Fruit fly (Drosophila melanogaster) whole organism, prepupa: ENCODE data around the gene CG12617.

Experiments
- Blimp-1 ChIP-seq: fragments of 200-800 bp; sonication (Bioruptor generic); optimal IDR thresholded peaks from 3 replicates; lab custom pipeline; 2017; ENCODE audit warnings: missing biosample characterization, missing genetic modification characterization, mild to moderate bottlenecking, moderate library complexity, missing genetic modification reagents
- CG10631 ChIP-seq: fragments of 200-800 bp; sonication (Bioruptor generic); optimal IDR thresholded peaks from 2 replicates; lab custom pipeline; 2016; ENCODE audit warnings: missing biosample characterization, missing genetic modification characterization
- CG10669 ChIP-seq: fragments of 200-800 bp; sonication (Bioruptor generic); optimal IDR thresholded peaks from 3 replicates; lab custom pipeline; 2018; ENCODE audit warnings: missing biosample characterization, mild to moderate bottlenecking, missing genetic modification characterization, moderate library complexity
- CG11762 ChIP-seq: fragments of 200-800 bp; sonication (Bioruptor generic); optimal IDR thresholded peaks from 3 replicates; lab custom pipeline; 2016; ENCODE audit warnings: missing biosample characterization, missing genetic modification characterization; ENCODE audit not compliant: insufficient read depth
- CG11902 ChIP-seq: fragments of 200-800 bp; sonication (Bioruptor generic); optimal IDR thresholded peaks from 3 replicates; lab custom pipeline; 2016; ENCODE audit warnings: missing biosample characterization, missing genetic modification characterization
- CG15336 ChIP-seq: fragments of 200-800 bp; sonication (Bioruptor generic); IDR thresholded peaks from 2 replicates; pipeline ENCODE4 v1.3.6; 2022; ENCODE audit warnings: missing biosample characterization, missing genetic modification characterization
- CG1621 ChIP-seq: fragments of 200-800 bp; sonication (Bioruptor generic); optimal IDR thresholded peaks from 3 replicates; lab custom pipeline; 2018; ENCODE audit warnings: missing biosample characterization, mild to moderate bottlenecking, missing genetic modification characterization
- CG16779 ChIP-seq: fragments of 200-800 bp; sonication (Bioruptor generic); optimal IDR thresholded peaks from 3 replicates; lab custom pipeline; 2017; ENCODE audit warnings: missing biosample characterization, mild to moderate bottlenecking, missing genetic modification characterization
- CG3032 ChIP-seq: fragments of 200-800 bp; optimal IDR thresholded peaks from 2 replicates; lab custom pipeline; 2019; ENCODE audit warnings: missing biosample characterization, mild to moderate bottlenecking, missing genetic modification characterization, moderate library complexity
- CG31627 ChIP-seq: fragments of 200-800 bp; sonication (Bioruptor generic); optimal IDR thresholded peaks from 3 replicates; lab custom pipeline; 2016; ENCODE audit warnings: missing biosample characterization, missing genetic modification characterization
- CG32006 ChIP-seq: fragments of 200-800 bp; sonication (Bioruptor generic); optimal IDR thresholded peaks from 3 replicates; lab custom pipeline; 2017; ENCODE audit warnings: missing biosample characterization, mild to moderate bottlenecking, missing genetic modification characterization
- CG34406 ChIP-seq: fragments of 200-800 bp; sonication (Bioruptor generic); optimal IDR thresholded peaks from 3 replicates; lab custom pipeline; 2016; ENCODE audit warnings: missing biosample characterization, missing genetic modification characterization
- CG3919 ChIP-seq: fragments of 200-800 bp; sonication (Bioruptor generic); optimal IDR thresholded peaks from 3 replicates; lab custom pipeline; 2016; ENCODE audit warnings: missing biosample characterization, missing genetic modification characterization
- CG6163 ChIP-seq: fragments of 200-800 bp; sonication (Bioruptor generic); IDR thresholded peaks from 3 replicates; pipeline ENCODE4 v1.3.6; 2022; ENCODE audit warnings: missing biosample characterization, missing genetic modification characterization
- CG6276 ChIP-seq: fragments of 200-800 bp; sonication (Bioruptor generic); optimal IDR thresholded peaks from 2 replicates; lab custom pipeline; 2017; ENCODE audit warnings: missing biosample characterization, mild to moderate bottlenecking, missing genetic modification characterization
- CG6808 ChIP-seq: fragments of 200-800 bp; sonication (Bioruptor generic); optimal IDR thresholded peaks from 3 replicates; lab custom pipeline; 2017; ENCODE audit warnings: missing biosample characterization, missing genetic modification characterization, mild to moderate bottlenecking, moderate library complexity, missing genetic modification reagents
- CG6854 ChIP-seq: fragments of 200-800 bp; sonication (Bioruptor generic); optimal IDR thresholded peaks from 2 replicates; lab custom pipeline; 2017; ENCODE audit warnings: missing biosample characterization, mild to moderate bottlenecking, missing genetic modification characterization
- CG7368 ChIP-seq: fragments of 200-800 bp; sonication (Bioruptor generic); optimal IDR thresholded peaks from 3 replicates; lab custom pipeline; 2016; ENCODE audit warnings: missing biosample characterization, missing genetic modification characterization
- CG8119 ChIP-seq: fragments of 200-800 bp; sonication (Bioruptor generic); IDR thresholded peaks from 3 replicates; pipeline ENCODE4 v1.3.6; 2022; ENCODE audit warnings: missing biosample characterization, missing genetic modification characterization
- CG8319 ChIP-seq: fragments of 200-800 bp; sonication (Bioruptor generic); optimal IDR thresholded peaks from 3 replicates; lab custom pipeline; 2016; ENCODE audit warnings: missing biosample characterization, missing genetic modification characterization
- CG8632 ChIP-seq: fragments of 200-800 bp; sonication (Bioruptor generic); optimal IDR thresholded peaks from 3 replicates; lab custom pipeline; 2016; ENCODE audit warnings: missing biosample characterization, missing genetic modification characterization
- CG9139 ChIP-seq: fragments of 200-800 bp; sonication (Bioruptor generic); optimal IDR thresholded peaks from 3 replicates; lab custom pipeline; 2017; ENCODE audit warnings: missing biosample characterization, mild to moderate bottlenecking, missing genetic modification characterization
- Eip78C ChIP-seq: fragments of 200-800 bp; sonication (Bioruptor generic); peaks from one replicate; lab custom pipeline; 2016; ENCODE audit warnings: missing biosample characterization, missing genetic modification characterization
- Eip93F ChIP-seq: fragments of 200-800 bp; sonication (Bioruptor generic); optimal IDR thresholded peaks from 2 replicates; lab custom pipeline; 2016; ENCODE audit warnings: missing biosample characterization, mild to moderate bottlenecking, missing genetic modification characterization
- Gug ChIP-seq: fragments of 200-800 bp; sonication (Bioruptor generic); IDR thresholded peaks from 2 replicates; pipeline ENCODE4 v1.3.6; 2022; ENCODE audit warnings: missing biosample characterization, missing genetic modification characterization
- Hr38 ChIP-seq: sonication (Bioruptor generic); optimal IDR thresholded peaks from 2 replicates; lab custom pipeline; 2016; ENCODE audit warnings: missing biosample characterization, missing genetic modification characterization
- Hr39 ChIP-seq: fragments of 200-800 bp; sonication (Bioruptor generic); optimal IDR thresholded peaks from 2 replicates; lab custom pipeline; 2016; ENCODE audit warnings: missing biosample characterization, missing genetic modification characterization
- Hr4 ChIP-seq: fragments of 200-800 bp; sonication (Bioruptor generic); optimal IDR thresholded peaks from 3 replicates; lab custom pipeline; 2016; ENCODE audit warnings: missing biosample characterization, missing genetic modification characterization
- Lpt ChIP-seq: fragments of 200-800 bp; sonication (Bioruptor generic); optimal IDR thresholded peaks from 3 replicates; lab custom pipeline; 2016; ENCODE audit warnings: missing biosample characterization, missing genetic modification characterization
- Met ChIP-seq: fragments of 200-800 bp; sonication (Bioruptor generic); optimal IDR thresholded peaks from 3 replicates; lab custom pipeline; 2016; ENCODE audit warnings: missing biosample characterization, missing genetic modification characterization
- OdsH ChIP-seq: fragments of 200-800 bp; sonication (Bioruptor generic); optimal IDR thresholded peaks from 3 replicates; lab custom pipeline; 2016; ENCODE audit warnings: missing biosample characterization, missing genetic modification characterization
- Sox102F ChIP-seq: fragments of 200-800 bp; sonication (Bioruptor generic); optimal IDR thresholded peaks from 2 replicates; lab custom pipeline; 2016; ENCODE audit warnings: missing biosample characterization, mild to moderate bottlenecking, missing genetic modification characterization
- Sox14 ChIP-seq: fragments of 200-800 bp; sonication (Bioruptor generic); optimal IDR thresholded peaks from 3 replicates; lab custom pipeline; 2016; ENCODE audit warnings: missing biosample characterization, missing genetic modification characterization
- Sox15 ChIP-seq: fragments of 200-800 bp; sonication (Bioruptor generic); optimal IDR thresholded peaks from 3 replicates; lab custom pipeline; 2016; ENCODE audit warnings: missing biosample characterization, missing genetic modification characterization
- achi ChIP-seq: fragments of 200-800 bp; sonication (Bioruptor generic); optimal IDR thresholded peaks from 3 replicates; lab custom pipeline; 2016; ENCODE audit warnings: missing biosample characterization, missing genetic modification characterization
- acj6 ChIP-seq: fragments of 200-800 bp; sonication (Bioruptor generic); optimal IDR thresholded peaks from 3 replicates; lab custom pipeline; 2016; ENCODE audit warnings: missing biosample characterization, missing genetic modification characterization
- dsx ChIP-seq: fragments of 200-800 bp; optimal IDR thresholded peaks from 3 replicates; lab custom pipeline; 2019; ENCODE audit warnings: missing biosample characterization, mild to moderate bottlenecking, missing genetic modification characterization, moderate library complexity; ENCODE audit not compliant: poor library complexity, severe bottlenecking
- eg ChIP-seq: fragments of 200-800 bp; sonication (Bioruptor generic); IDR thresholded peaks from 3 replicates; pipeline ENCODE4 v1.3.6; 2022; ENCODE audit warnings: missing biosample characterization, missing genetic modification characterization
- esn ChIP-seq: fragments of 200-800 bp; sonication (Bioruptor generic); optimal IDR thresholded peaks from 2 replicates; lab custom pipeline; 2016; ENCODE audit warnings: missing biosample characterization, mild to moderate bottlenecking, missing genetic modification characterization, moderate library complexity
- fd59A ChIP-seq: fragments of 200-800 bp; sonication (Bioruptor generic); optimal IDR thresholded peaks from 2 replicates; lab custom pipeline; 2017; ENCODE audit warnings: missing biosample characterization, mild to moderate bottlenecking, missing genetic modification characterization, missing genetic modification reagents
- fkh ChIP-seq: fragments of 200-800 bp; sonication (Bioruptor generic); optimal IDR thresholded peaks from 3 replicates; lab custom pipeline; 2017; ENCODE audit warnings: missing biosample characterization, mild to moderate bottlenecking, missing genetic modification characterization, moderate library complexity
- lz ChIP-seq: fragments of 200-800 bp; sonication (Bioruptor generic); optimal IDR thresholded peaks from 3 replicates; lab custom pipeline; 2016; ENCODE audit warnings: missing biosample characterization, missing genetic modification characterization
- net ChIP-seq: fragments of 200-800 bp; sonication (Bioruptor generic); optimal IDR thresholded peaks from 3 replicates; lab custom pipeline; 2016; ENCODE audit warnings: missing biosample characterization, missing genetic modification characterization
- pdm3 ChIP-seq: fragments of 200-800 bp; sonication (Bioruptor generic); optimal IDR thresholded peaks from 3 replicates; lab custom pipeline; 2016; ENCODE audit warnings: missing biosample characterization, missing genetic modification characterization
- salr ChIP-seq, 2 experiments: fragments of 200-800 bp; sonication (Bioruptor generic); optimal IDR thresholded peaks; 3 replicates each; lab custom pipeline; 2016 to 2018; ENCODE audit warnings: missing biosample characterization in 2 of 2, missing genetic modification characterization in 2 of 2, mild to moderate bottlenecking in 1 of 2
- spab ChIP-seq: fragments of 200-800 bp; sonication (Bioruptor generic); optimal IDR thresholded peaks from 2 replicates; lab custom pipeline; 2017; ENCODE audit warnings: missing biosample characterization, mild to moderate bottlenecking, missing genetic modification characterization, missing genetic modification reagents
- topi ChIP-seq: fragments of 200-800 bp; sonication (Bioruptor generic); optimal IDR thresholded peaks from 3 replicates; lab custom pipeline; 2016; ENCODE audit warnings: missing biosample characterization, missing genetic modification characterization

CG12617 gene

dm6 chr2L:20267181-20267580 lies 27.3 kb upstream of the CG12617 start (continued):
- peak; percentile 57 for TF ChIP-seq Lpt (GFP tag; lab: Kevin White, UChicago)
- TF ChIP-seq CG3032, result peak; percentile 54
- TF ChIP-seq eg, result peak; percentile 90
- peak; percentile 79 for TF ChIP-seq acj6 (GFP tag; lab: Kevin White, UChicago)
- peak; percentile 61 for TF ChIP-seq CG34406 (GFP tag; lab: Kevin White, UChicago)
- TF ChIP-seq CG16779 (tag; lab: Kevin White, UChicago), result peak; percentile 41
- TF ChIP-seq CG8119, result peak; percentile 85
- no peak for TF ChIP-seq fkh (GFP tag; lab: Kevin White, UChicago)
- peak; percentile 91 for TF ChIP-seq CG6163
- TF ChIP-seq CG8319 (GFP tag; lab: Kevin White, UChicago), result peak; percentile 40
- peak; percentile 62 for TF ChIP-seq lz (GFP tag; lab: Kevin White, UChicago)
- peak; percentile 92 for TF ChIP-seq Eip78C
- peak; percentile 84 for TF ChIP-seq OdsH (GFP tag; lab: Kevin White, UChicago)
- peak; percentile 60 for TF ChIP-seq CG8632 (GFP tag; lab: Kevin White, UChicago)
- TF ChIP-seq CG11762 (GFP tag; lab: Kevin White, UChicago), result peak; percentile 53
- peak; percentile 58 for TF ChIP-seq Sox15 (GFP tag; lab: Kevin White, UChicago)
- peak; percentile 69 for TF ChIP-seq fd59A
- peak; percentile 82 for TF ChIP-seq Hr4 (GFP tag; lab: Kevin White, UChicago)
- TF ChIP-seq CG32006, result peak; percentile 84
- TF ChIP-seq CG10631 (GFP tag; lab: Kevin White, UChicago), result peak; percentile 75
- TF ChIP-seq CG3919 (GFP tag; lab: Kevin White, UChicago), result peak; percentile 78
- peak; percentile 71 for TF ChIP-seq esn (GFP tag; lab: Kevin White, UChicago)
- peak; percentile 72 for TF ChIP-seq CG31627 (GFP tag; lab: Kevin White, UChicago)
- TF ChIP-seq dsx, result peak; percentile 60
- peak; percentile 53 to 70 for TF ChIP-seq salr (GFP tag; optimal IDR thresholded peaks at IDR 0.05; lab: Kevin White, UChicago)
- peak; percentile 54 for TF ChIP-seq CG10669 (GFP tag; lab: Kevin White, UChicago)
- TF ChIP-seq Hr39 (GFP tag; lab: Kevin White, UChicago), result peak; percentile 66
- TF ChIP-seq Eip93F, result no peak

dm6 chr2L:20287189-20287588 lies 7.3 kb upstream of the CG12617 start:
- TF ChIP-seq achi (GFP tag; lab: Kevin White, UChicago), result peak; percentile 61
- TF ChIP-seq Sox14 (GFP tag; lab: Kevin White, UChicago), result peak; percentile 13
- TF ChIP-seq CG6163, result no peak
- peak; percentile 47 for TF ChIP-seq CG6808 (GFP tag; lab: Kevin White, UChicago)
- no peak for TF ChIP-seq Gug (GFP tag; lab: Robert Waterston, UW)
- TF ChIP-seq CG10631 (GFP tag; lab: Kevin White, UChicago), result no peak
- TF ChIP-seq CG6276 (GFP tag; lab: Kevin White, UChicago), result no peak
- peak; percentile 57 for TF ChIP-seq Met
- no peak for TF ChIP-seq CG8119
- TF ChIP-seq CG34406 (GFP tag; lab: Kevin White, UChicago), result peak; percentile 68
- TF ChIP-seq OdsH (GFP tag; lab: Kevin White, UChicago), result peak; percentile 48
- TF ChIP-seq CG10669 (GFP tag; lab: Kevin White, UChicago), result peak; percentile 56
- TF ChIP-seq CG11902 (GFP tag; lab: Kevin White, UChicago), result no peak
- TF ChIP-seq fd59A, result peak; percentile 56
- no peak for TF ChIP-seq Eip78C
- peak; percentile 19 for TF ChIP-seq Blimp-1 (GFP tag; lab: Kevin White, UChicago)
- no peak for TF ChIP-seq CG9139 (GFP tag; lab: Kevin White, UChicago)
- peak in 1 of 2 experiments; percentile 72 for TF ChIP-seq salr (GFP tag; optimal IDR thresholded peaks at IDR 0.05; lab: Kevin White, UChicago)
- TF ChIP-seq Hr4 (GFP tag; lab: Kevin White, UChicago), result no peak
- peak; percentile 44 for TF ChIP-seq Sox15 (GFP tag; lab: Kevin White, UChicago)
- peak; percentile 53 for TF ChIP-seq esn (GFP tag; lab: Kevin White, UChicago)
- no peak for TF ChIP-seq topi
- peak; percentile 25 for TF ChIP-seq spab
- peak; percentile 28; the same call in 1 of the 2 replicates for TF ChIP-seq CG15336
- peak; percentile 63 for TF ChIP-seq net (GFP tag; lab: Kevin White, UChicago)
- TF ChIP-seq CG3032, result no peak
- peak; percentile 44 for TF ChIP-seq CG31627 (GFP tag; lab: Kevin White, UChicago)
- TF ChIP-seq CG1621 (tag; lab: Kevin White, UChicago), result peak; percentile 66
- peak; percentile 36 for TF ChIP-seq acj6 (GFP tag; lab: Kevin White, UChicago)
- peak; percentile 57 for TF ChIP-seq Hr39 (GFP tag; lab: Kevin White, UChicago)
- peak; percentile 51 for TF ChIP-seq lz (GFP tag; lab: Kevin White, UChicago)
- TF ChIP-seq Lpt (GFP tag; lab: Kevin White, UChicago), result no peak
- TF ChIP-seq CG7368, result peak; percentile 54
- no peak for TF ChIP-seq Eip93F
- peak; percentile 66 for TF ChIP-seq CG6854 (GFP tag; lab: Kevin White, UChicago)
- peak; percentile 35 for TF ChIP-seq Sox102F (GFP tag; lab: Kevin White, UChicago)
- no peak for TF ChIP-seq pdm3 (GFP tag; lab: Kevin White, UChicago)
- no peak for TF ChIP-seq Hr38 (GFP tag; lab: Kevin White, UChicago)
- peak; percentile 34 for TF ChIP-seq CG32006
